Worm (Caenorhabditis elegans): ENCODE results near the gene mksr-1.
A peak's percentile ranks its signal among the peaks of the same experiment; 100 is the strongest.

Gene mksr-1

DNA sequence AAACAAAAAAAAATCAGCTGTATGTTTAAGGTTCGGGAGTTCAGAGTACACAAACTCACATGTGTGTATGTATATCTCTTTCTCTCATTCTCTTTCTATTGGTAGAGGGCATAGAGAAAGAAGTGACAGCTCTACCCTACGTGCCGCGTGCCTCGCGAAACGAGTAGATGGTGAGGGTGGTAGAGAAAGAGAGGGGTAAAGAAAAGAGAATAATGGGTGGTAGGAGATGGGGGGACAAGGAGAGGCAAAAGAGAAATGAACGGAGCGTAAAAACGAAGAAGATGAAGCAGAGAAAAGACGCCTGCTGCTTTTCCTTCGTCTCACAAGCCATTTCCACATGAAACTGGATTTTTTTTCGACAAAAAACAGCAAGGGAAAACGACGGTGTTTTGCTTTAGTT lies 24.2 kb upstream of the mksr-1 start:
- TF ChIP-seq egl-18 (GFP tag; IDR thresholded peaks at IDR 0.05) (no peak), lsy-27 (tag; optimal IDR thresholded peaks at IDR 0.05; ENCODE audit: borderline replicate concordance, insufficient read depth) (no peak), tbp1 (GFP tag; optimal IDR thresholded peaks at IDR 0.05) (peak; percentile 66), snpc-3.4 (tag; optimal IDR thresholded peaks at IDR 0.05) (no peak), Y95B8A.8 (GFP tag; IDR thresholded peaks at IDR 0.05) (no peak), hrde-1 (tag; optimal IDR thresholded peaks at IDR 0.05; ENCODE audit: borderline replicate concordance) (no peak), atf-7 (tag; optimal IDR thresholded peaks at IDR 0.05) (peak; percentile 92), ceh-40 (GFP tag; IDR thresholded peaks at IDR 0.05) (no peak), rpc-1 (optimal IDR thresholded peaks at IDR 0.05) (no peak), rpc-1 (tag; optimal IDR thresholded peaks at IDR 0.05) (no peak), him-1 (tag; optimal IDR thresholded peaks at IDR 0.05) (no peak), ccch-3 (GFP tag; optimal IDR thresholded peaks at IDR 0.05) (no peak), B0035.1 (tag; optimal IDR thresholded peaks at IDR 0.05) (peak; percentile 18), zim-3 (tag; optimal IDR thresholded peaks at IDR 0.05) (no peak), nhr-80 (tag; optimal IDR thresholded peaks at IDR 0.05) (peak; percentile 95), lsl-1 (GFP tag; optimal IDR thresholded peaks at IDR 0.05) (no peak), mel-28 (tag; optimal IDR thresholded peaks at IDR 0.05; ENCODE audit: borderline replicate concordance) (no peak), hlh-12 (tag; optimal IDR thresholded peaks at IDR 0.05) (no peak), ztf-25 (GFP tag; IDR thresholded peaks at IDR 0.05) (no peak), ztf-28 (GFP tag; IDR thresholded peaks at IDR 0.05) (no peak), let-526 (GFP tag; IDR thresholded peaks at IDR 0.05) (peak; percentile 58; the same call in 1 of the 2 replicates), K11D2.4 (GFP tag; IDR thresholded peaks at IDR 0.05) (peak; percentile 86), Y56A3A.18 (GFP tag; IDR thresholded peaks at IDR 0.05) (peak; percentile 79; the same call in 1 of the 2 replicates), tbx-9 (tag; optimal IDR thresholded peaks at IDR 0.05; ENCODE audit: borderline replicate concordance) (no peak), B0261.1 (tag; optimal IDR thresholded peaks at IDR 0.05) (peak; percentile 8), bed-1 (GFP tag; IDR thresholded peaks at IDR 0.05) (no peak), F22D6.2 (tag; optimal IDR thresholded peaks at IDR 0.05) (peak; percentile 28), F39B2.1 (GFP tag; IDR thresholded peaks at IDR 0.05) (0 out of 2 replicates have a peak, but pooled peaks have one; percentile 26), akir-1 (GFP tag; optimal IDR thresholded peaks at IDR 0.05) (no peak), nhr-179 (tag; optimal IDR thresholded peaks at IDR 0.05) (no peak), unc-130 (GFP tag; optimal IDR thresholded peaks at IDR 0.05) (no peak), C06A6.2 (GFP tag; conservative IDR thresholded peaks at IDR 0.05) (peak; percentile 78), F57A8.1 (GFP tag; optimal IDR thresholded peaks at IDR 0.05) (no peak), madf-10 (tag; optimal IDR thresholded peaks at IDR 0.05) (peak; percentile 84), gei-17 (GFP tag; optimal IDR thresholded peaks at IDR 0.05) (peak; percentile 63), K12H6.12 (tag; optimal IDR thresholded peaks at IDR 0.05) (peak; percentile 95), fkh-3 (tag; optimal IDR thresholded peaks at IDR 0.05) (no peak), nhr-120 (GFP tag; IDR thresholded peaks at IDR 0.05) (no peak), dox-1 (GFP tag; IDR thresholded peaks at IDR 0.05) (peak; percentile 81), cebp-1 (GFP tag; IDR thresholded peaks at IDR 0.05) (peak; percentile 56; the same call in 1 of the 2 replicates), cebp-1 (tag; optimal IDR thresholded peaks at IDR 0.05) (peak; percentile 89), bed-2 (GFP tag; IDR thresholded peaks at IDR 0.05) (peak; percentile 48; the same call in 1 of the 2 replicates), F49E8.2 (tag; optimal IDR thresholded peaks at IDR 0.05; ENCODE audit: insufficient read depth) (no peak), Y53F4B.3 (GFP tag; IDR thresholded peaks at IDR 0.05) (no peak), ekl-4 (GFP tag; IDR thresholded peaks at IDR 0.05) (peak; percentile 67), rec-8 (tag; optimal IDR thresholded peaks at IDR 0.05) (no peak), lin-40 (tag; optimal IDR thresholded peaks at IDR 0.05) (peak; percentile 92), attf-6 (GFP tag; IDR thresholded peaks at IDR 0.05) (no peak), hmg-20 (GFP tag; IDR thresholded peaks at IDR 0.05) (peak; percentile 79)
